Worm (Caenorhabditis elegans) whole organism, L4/young adult: ENCODE measurements around the gene ZK1010.8.

Experiments used
- W03F9.2 ChIP-seq: fragments of 150-350 bp; optimal IDR thresholded peaks from 2 replicates; lab custom pipeline; 2014; ENCODE audit warnings: missing biosample characterization, missing genetic modification characterization
- dao-5 ChIP-seq: sonication (generic microtip); optimal IDR thresholded peaks from 2 replicates; lab custom pipeline; 2016; ENCODE audit warnings: missing genotype, missing genetic modification characterization, moderate library complexity, missing compliant biosample characterization
- him-1 ChIP-seq: sonication (generic microtip); optimal IDR thresholded peaks from 2 replicates; lab custom pipeline; 2016; ENCODE audit warnings: missing genotype, missing genetic modification reagents, missing genetic modification characterization, missing compliant biosample characterization

DNA sequence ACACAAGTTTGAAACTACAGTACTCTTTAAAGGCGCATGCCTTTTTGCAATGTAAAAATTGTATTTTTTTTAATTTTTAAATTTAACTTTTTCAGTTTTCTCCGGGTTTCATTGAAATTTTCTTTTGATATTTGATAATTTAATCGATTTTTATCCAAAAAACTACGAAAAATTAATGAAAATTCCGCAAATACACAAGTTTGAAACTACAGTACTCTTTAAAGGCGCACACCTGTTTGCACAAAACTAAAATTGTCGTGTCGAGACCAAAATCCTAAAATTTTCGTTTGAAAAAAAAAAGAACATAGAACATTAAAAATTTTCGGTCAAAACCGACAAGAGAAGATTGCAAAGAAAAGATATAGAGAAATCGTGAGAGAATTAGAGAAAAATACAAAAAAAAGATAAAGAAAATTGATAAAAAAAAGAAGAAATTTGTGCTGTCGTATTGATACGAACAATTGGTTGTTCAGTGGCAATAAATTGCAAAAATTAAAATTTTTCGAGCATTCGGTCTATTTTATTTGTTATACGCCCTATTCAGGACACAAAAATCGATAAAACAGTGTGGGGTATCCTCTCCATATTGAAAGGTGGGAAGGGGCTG lies 32.9 kb downstream of the ZK1010.8 start:
- no peak for TF ChIP-seq him-1
- no peak for TF ChIP-seq W03F9.2
- no peak for TF ChIP-seq dao-5
